Worm (Caenorhabditis elegans) whole organism, L2 larva: ENCODE results near the gene sri-20.
"Not testable (repeated sequence)": the region's sequence is repeated elsewhere in the genome, so short reads cannot be mapped to it uniquely, and the experiment has no call there.

Experiments used
- C34F6.9 ChIP-seq: fragments of 150-350 bp; optimal IDR thresholded peaks from 2 replicates; lab custom pipeline; 2014; ENCODE audit warnings: missing biosample characterization, missing genetic modification characterization
- F13H6.1 ChIP-seq: sonication (generic microtip); optimal IDR thresholded peaks from 2 replicates; lab custom pipeline; 2016; ENCODE audit warnings: missing genetic modification characterization, missing compliant biosample characterization
- R02D3.7 ChIP-seq: fragments of 150-350 bp; optimal IDR thresholded peaks from 2 replicates; lab custom pipeline; 2014; ENCODE audit warnings: missing biosample characterization, missing genetic modification characterization
- Y55F3AM.14 ChIP-seq: fragments of 200-800 bp; sonication (Bioruptor generic); optimal IDR thresholded peaks from 2 replicates; lab custom pipeline; 2018; ENCODE audit warnings: mild to moderate bottlenecking, missing genetic modification characterization, missing compliant biosample characterization
- ZK546.5 ChIP-seq: sonication (generic microtip); optimal IDR thresholded peaks from 2 replicates; lab custom pipeline; 2017; ENCODE audit warnings: missing biosample characterization, missing genetic modification characterization
- alr-1 ChIP-seq: fragments of 150-350 bp; optimal IDR thresholded peaks from 2 replicates; lab custom pipeline; 2014; ENCODE audit warnings: missing biosample characterization, missing genetic modification characterization
- aly-2 ChIP-seq: fragments of 150-350 bp; optimal IDR thresholded peaks from 2 replicates; lab custom pipeline; 2014; ENCODE audit warnings: missing biosample characterization, missing genetic modification characterization
- ama-1 ChIP-seq: fragments of 150-350 bp; optimal IDR thresholded peaks from 2 replicates; lab custom pipeline; 2018; ENCODE audit warnings: inconsistent platforms
- blmp-1 ChIP-seq: sonication (generic microtip); optimal IDR thresholded peaks from 2 replicates; lab custom pipeline; 2017; ENCODE audit warnings: missing genetic modification characterization, mild to moderate bottlenecking, missing compliant biosample characterization, antibody characterized with exemption, moderate library complexity; ENCODE audit not compliant: insufficient read depth
- ceh-16 ChIP-seq: fragments of 150-350 bp; optimal IDR thresholded peaks from 2 replicates; lab custom pipeline; 2014; ENCODE audit warnings: missing biosample characterization, missing genetic modification characterization
- ceh-82 ChIP-seq: fragments of 150-350 bp; optimal IDR thresholded peaks from 2 replicates; lab custom pipeline; 2014; ENCODE audit warnings: missing biosample characterization, missing genetic modification characterization
- crh-2 ChIP-seq: sonication (generic microtip); optimal IDR thresholded peaks from 2 replicates; lab custom pipeline; 2017; ENCODE audit warnings: missing biosample characterization, missing genetic modification characterization
- dmd-4 ChIP-seq: sonication (generic microtip); optimal IDR thresholded peaks from 2 replicates; lab custom pipeline; 2017; ENCODE audit warnings: missing biosample characterization, missing genetic modification characterization
- egl-27 ChIP-seq: sonication (generic microtip); optimal IDR thresholded peaks from 3 replicates; lab custom pipeline; 2017; ENCODE audit warnings: missing biosample characterization, missing genetic modification reagents, missing genetic modification characterization
- fos-1 ChIP-seq: fragments of 150-350 bp; optimal IDR thresholded peaks from 2 replicates; lab custom pipeline; 2014; ENCODE audit warnings: missing biosample characterization, missing genetic modification characterization
- gmeb-1 ChIP-seq: fragments of 150-350 bp; optimal IDR thresholded peaks from 2 replicates; lab custom pipeline; 2014; ENCODE audit warnings: missing biosample characterization, missing genetic modification characterization
- lin-11 ChIP-seq: fragments of 150-350 bp; sonication (generic microtip); optimal IDR thresholded peaks from 2 replicates; lab custom pipeline; 2014; ENCODE audit warnings: missing biosample characterization, missing genetic modification characterization, inconsistent platforms, mixed read lengths
- lin-13 ChIP-seq: fragments of 150-350 bp; optimal IDR thresholded peaks from 2 replicates; lab custom pipeline; 2014; ENCODE audit warnings: missing biosample characterization, missing genetic modification reagents, missing genetic modification characterization
- lin-39 ChIP-seq: fragments of 150-350 bp; optimal IDR thresholded peaks from 2 replicates; lab custom pipeline; 2014; ENCODE audit warnings: missing biosample characterization, missing genetic modification reagents, missing genetic modification characterization
- lsy-2 ChIP-seq, 2 experiments: fragments of 150-350 bp in 1 of 2; sonication (generic microtip) in 1 of 2; optimal IDR thresholded peaks; 2 replicates each; lab custom pipeline; 2014 to 2017; ENCODE audit warnings: missing biosample characterization in 2 of 2, missing genetic modification characterization in 2 of 2
- mab-5 ChIP-seq: fragments of 150-350 bp; optimal IDR thresholded peaks from 2 replicates; lab custom pipeline; 2014; ENCODE audit warnings: missing biosample characterization, missing genetic modification characterization
- mbf-1 ChIP-seq: sonication (generic microtip); optimal IDR thresholded peaks from 2 replicates; lab custom pipeline; 2017; ENCODE audit warnings: missing biosample characterization, missing genetic modification characterization
- mdl-1 ChIP-seq, 2 experiments: fragments of 150-350 bp in 1 of 2; sonication (generic microtip) in 1 of 2; optimal IDR thresholded peaks; 2 replicates each; lab custom pipeline; 2017; ENCODE audit warnings: missing biosample characterization in 2 of 2, missing genetic modification characterization in 2 of 2
- nhr-10 ChIP-seq: sonication (generic microtip); optimal IDR thresholded peaks from 2 replicates; lab custom pipeline; 2017; ENCODE audit warnings: missing biosample characterization, missing genetic modification characterization
- nhr-11 ChIP-seq: fragments of 150-350 bp; optimal IDR thresholded peaks from 2 replicates; lab custom pipeline; 2014; ENCODE audit warnings: missing biosample characterization, missing genetic modification characterization
- nhr-12 ChIP-seq: fragments of 150-350 bp; optimal IDR thresholded peaks from 2 replicates; lab custom pipeline; 2014; ENCODE audit warnings: missing biosample characterization, missing genetic modification characterization
- nhr-129 ChIP-seq: fragments of 150-350 bp; optimal IDR thresholded peaks from 2 replicates; lab custom pipeline; 2014; ENCODE audit warnings: missing biosample characterization, missing genetic modification characterization
- nhr-21 ChIP-seq: fragments of 150-350 bp; optimal IDR thresholded peaks from 2 replicates; lab custom pipeline; 2014; ENCODE audit warnings: missing biosample characterization, missing genetic modification characterization
- nhr-237 ChIP-seq: fragments of 150-350 bp; optimal IDR thresholded peaks from 2 replicates; lab custom pipeline; 2014; ENCODE audit warnings: missing biosample characterization, missing genetic modification characterization
- nhr-25 ChIP-seq: fragments of 150-350 bp; sonication (generic microtip); optimal IDR thresholded peaks from 3 replicates; lab custom pipeline; 2014; ENCODE audit warnings: missing biosample characterization, missing genetic modification characterization
- nhr-6 ChIP-seq: fragments of 150-350 bp; optimal IDR thresholded peaks from 2 replicates; lab custom pipeline; 2014; ENCODE audit warnings: missing biosample characterization, missing genetic modification characterization
- nhr-77 ChIP-seq: fragments of 150-350 bp; optimal IDR thresholded peaks from 2 replicates; lab custom pipeline; 2014; ENCODE audit warnings: missing biosample characterization, missing genetic modification characterization
- sem-4 ChIP-seq: fragments of 150-350 bp; optimal IDR thresholded peaks from 2 replicates; lab custom pipeline; 2014; ENCODE audit warnings: missing biosample characterization, missing genetic modification reagents, missing genetic modification characterization
- skn-1 ChIP-seq: sonication (generic microtip); optimal IDR thresholded peaks from 2 replicates; lab custom pipeline; 2017; ENCODE audit warnings: missing biosample characterization, missing genetic modification characterization
- sma-3 ChIP-seq: sonication (generic microtip); optimal IDR thresholded peaks from 2 replicates; lab custom pipeline; 2016; ENCODE audit warnings: missing genetic modification reagents, missing genetic modification characterization, missing compliant biosample characterization
- sma-9 ChIP-seq, 2 experiments: fragments of 150-350 bp in 1 of 2; sonication (generic microtip) in 1 of 2; optimal IDR thresholded peaks; 2 replicates each; lab custom pipeline; 2014 to 2016; ENCODE audit warnings: missing genetic modification characterization in 2 of 2, mild to moderate bottlenecking in 1 of 2, missing biosample characterization in 1 of 2, missing compliant biosample characterization in 1 of 2, missing genetic modification reagents in 1 of 2, moderate library complexity in 1 of 2
- unc-39 ChIP-seq: fragments of 150-350 bp; optimal IDR thresholded peaks from 2 replicates; lab custom pipeline; 2014; ENCODE audit warnings: missing biosample characterization, missing genetic modification characterization
- unc-55 ChIP-seq: fragments of 150-350 bp; sonication (generic microtip); optimal IDR thresholded peaks from 3 replicates; lab custom pipeline; 2014; ENCODE audit warnings: missing biosample characterization, missing genetic modification reagents, missing genetic modification characterization
- unc-62 ChIP-seq: fragments of 150-350 bp; optimal IDR thresholded peaks from 2 replicates; lab custom pipeline; 2014; ENCODE audit warnings: missing biosample characterization, missing genetic modification reagents, missing genetic modification characterization
- zag-1 ChIP-seq: fragments of 150-350 bp; optimal IDR thresholded peaks from 2 replicates; lab custom pipeline; 2014; ENCODE audit warnings: missing biosample characterization, missing genetic modification characterization
- ztf-1 ChIP-seq: fragments of 200-800 bp; sonication (Bioruptor generic); conservative IDR thresholded peaks from 2 replicates; pipeline ENCODE4 v1.3.6; 2022; ENCODE audit warnings: missing genetic modification characterization, missing compliant biosample characterization
- ztf-11 ChIP-seq: sonication (generic microtip); optimal IDR thresholded peaks from 2 replicates; lab custom pipeline; 2017; ENCODE audit warnings: missing biosample characterization, missing genetic modification characterization
- ztf-4 ChIP-seq: fragments of 150-350 bp; optimal IDR thresholded peaks from 2 replicates; lab custom pipeline; 2014; ENCODE audit warnings: missing biosample characterization, missing genetic modification characterization

Gene sri-20

ce11 chrV:10341905-10342328 lies 26.4 kb upstream of the sri-20 start, which contains the start of gene K07C5.13:
K07C5.13 (plus strand) TSS chrV:10342055.
- TF ChIP-seq sma-3 (GFP tag; lab: Kevin White, UChicago) (peak; percentile 66), nhr-25 (tag; lab: Kevin White, UChicago) (peak; percentile 27), mab-5 (tag; lab: Kevin White, UChicago) (peak; percentile 30), unc-55 (GFP tag; lab: Kevin White, UChicago) (peak; percentile 42), crh-2 (tag; lab: Kevin White, UChicago) (peak; percentile 31), F13H6.1 (peak; percentile 77), blmp-1 (tag; lab: Kevin White, UChicago) (peak; percentile 4), sem-4 (tag; lab: Kevin White, UChicago) (peak; percentile 55), lin-13 (GFP tag; lab: Kevin White, UChicago) (peak; percentile 62), gmeb-1 (tag; lab: Kevin White, UChicago) (peak; percentile 69), C34F6.9 (tag; lab: Kevin White, UChicago) (peak; percentile 36), lsy-2 (tag; optimal IDR thresholded peaks at IDR 0.05; lab: Kevin White, UChicago) (peak; percentile 42 to 61), sma-9 (GFP tag; optimal IDR thresholded peaks at IDR 0.05; lab: Kevin White, UChicago) (peak; percentile 74), nhr-129 (tag; lab: Kevin White, UChicago) (peak; percentile 45), Y55F3AM.14 (GFP tag; lab: Kevin White, UChicago) (peak; percentile 33)
- TF ChIP-seq sma-9 (tag; optimal IDR thresholded peaks at IDR 0.05; lab: Kevin White, UChicago): not testable (repeated sequence)

ce11 chrV:10342904-10343303 lies 25.5 kb upstream of the sri-20 start, which contains the start of gene K07C5.3:
K07C5.3 (plus strand) TSS chrV:10343032.
- no peak for TF ChIP-seq nhr-12 (tag; lab: Kevin White, UChicago)

- TF ChIP-seq gmeb-1 (tag; lab: Kevin White, UChicago) (no peak), nhr-25 (tag; lab: Kevin White, UChicago) (no peak)
Observed at ce11 chrV:10350054-10350453, 18.3 kb upstream of the sri-20 start, which contains the start of gene K07C5.9. K07C5.9 (minus strand) TSS chrV:10350154.

- TF ChIP-seq nhr-237 (tag; lab: Kevin White, UChicago) (no peak), zag-1 (tag; lab: Kevin White, UChicago) (peak; percentile 6), nhr-21 (tag; lab: Kevin White, UChicago) (peak; percentile 67), ztf-1 (GFP tag; lab: Robert Waterston, UW) (no peak), nhr-11 (no peak), dmd-4 (tag; lab: Kevin White, UChicago) (no peak), unc-39 (tag; lab: Kevin White, UChicago) (no peak), R02D3.7 (tag; lab: Kevin White, UChicago) (no peak), lin-11 (tag; lab: Kevin White, UChicago) (peak; percentile 69), lin-13 (GFP tag; lab: Kevin White, UChicago) (peak; percentile 76), ceh-82 (tag; lab: Kevin White, UChicago) (no peak), ceh-16 (tag; lab: Kevin White, UChicago) (no peak), mab-5 (tag; lab: Kevin White, UChicago) (peak; percentile 83), nhr-77 (peak; percentile 10), mdl-1 (tag; optimal IDR thresholded peaks at IDR 0.05; lab: Kevin White, UChicago) (no peak), nhr-129 (tag; lab: Kevin White, UChicago) (peak; percentile 77), mbf-1 (tag; lab: Kevin White, UChicago) (no peak), egl-27 (tag; lab: Kevin White, UChicago) (no peak), nhr-10 (tag; lab: Kevin White, UChicago) (no peak), unc-62 (GFP tag; lab: Kevin White, UChicago) (no peak), skn-1 (tag; lab: Kevin White, UChicago) (no peak), aly-2 (tag; lab: Kevin White, UChicago) (no peak), fos-1 (peak; percentile 60), nhr-6 (peak; percentile 59), C34F6.9 (tag; lab: Kevin White, UChicago) (peak; percentile 91), sma-9 (GFP tag; optimal IDR thresholded peaks at IDR 0.05; lab: Kevin White, UChicago) (peak; percentile 79), sma-9 (tag; optimal IDR thresholded peaks at IDR 0.05; lab: Kevin White, UChicago) (no peak), ztf-11 (tag; lab: Kevin White, UChicago) (no peak), nhr-25 (tag; lab: Kevin White, UChicago) (peak; percentile 85), Y55F3AM.14 (GFP tag; lab: Kevin White, UChicago) (no peak), ama-1 (lab: Kevin White, UChicago) (peak; percentile 27), crh-2 (tag; lab: Kevin White, UChicago) (peak; percentile 90), alr-1 (tag; lab: Kevin White, UChicago) (peak; percentile 15), nhr-12 (tag; lab: Kevin White, UChicago) (no peak), gmeb-1 (tag; lab: Kevin White, UChicago) (peak; percentile 85), lin-39 (tag; lab: Kevin White, UChicago) (no peak), ztf-4 (tag; lab: Kevin White, UChicago) (peak; percentile 51), sem-4 (tag; lab: Kevin White, UChicago) (peak; percentile 78), sma-3 (GFP tag; lab: Kevin White, UChicago) (peak; percentile 81), ZK546.5 (peak; percentile 41), F13H6.1 (peak; percentile 72), unc-55 (GFP tag; lab: Kevin White, UChicago) (peak; percentile 91)
Observed at ce11 chrV:10352928-10353427, 15.4 kb upstream of the sri-20 start, which contains the start of gene nol-56. nol-56 (minus strand) TSS chrV:10352978.
